Worm (Caenorhabditis elegans) whole organism, young adult: Measurements from ENCODE around the gene T01G1.2.
A peak's percentile ranks its signal among the peaks of the same experiment; 100 is the strongest.

Source experiments
- B0035.1 ChIP-seq: sonication (generic microtip); optimal IDR thresholded peaks from 2 replicates; lab custom pipeline; 2016; ENCODE audit warnings: missing genetic modification characterization, mild to moderate bottlenecking, missing compliant biosample characterization, missing genotype, missing genetic modification reagents
- C17E4.6 ChIP-seq: fragments of 200-800 bp; sonication (Bioruptor generic); IDR thresholded peaks from 2 replicates; pipeline ENCODE4 v1.3.6; 2022; ENCODE audit warnings: missing genetic modification reagents, missing genetic modification characterization, missing compliant biosample characterization
- F10E7.11 ChIP-seq: sonication (generic microtip); optimal IDR thresholded peaks from 2 replicates; lab custom pipeline; 2017; ENCODE audit warnings: mild to moderate bottlenecking, missing genetic modification characterization, moderate library complexity, missing compliant biosample characterization
- F23B12.7 ChIP-seq: sonication (generic microtip); optimal IDR thresholded peaks from 2 replicates; lab custom pipeline; 2017; ENCODE audit warnings: missing genetic modification characterization, mild to moderate bottlenecking, missing compliant biosample characterization, antibody characterized with exemption, moderate library complexity; ENCODE audit not compliant: insufficient read depth
- F52B5.7 ChIP-seq: sonication (generic microtip); optimal IDR thresholded peaks from 2 replicates; lab custom pipeline; 2016; ENCODE audit warnings: mild to moderate bottlenecking, missing genetic modification characterization, missing compliant biosample characterization
- F55B11.4 ChIP-seq: sonication (generic microtip); optimal IDR thresholded peaks from 2 replicates; lab custom pipeline; 2016; ENCODE audit warnings: missing compliant biosample characterization, missing genetic modification characterization, borderline replicate concordance; ENCODE audit not compliant: insufficient read depth
- Y67H2A.10 ChIP-seq: fragments of 200-800 bp; sonication (Bioruptor generic); conservative IDR thresholded peaks from 2 replicates; pipeline ENCODE4 v1.3.6; 2022; ENCODE audit warnings: missing genetic modification reagents, missing genetic modification characterization, missing compliant biosample characterization
- akir-1 ChIP-seq: fragments of 200-800 bp; sonication (Bioruptor generic); optimal IDR thresholded peaks from 2 replicates; lab custom pipeline; 2018; ENCODE audit warnings: mild to moderate bottlenecking, missing genetic modification characterization, moderate library complexity, missing compliant biosample characterization
- ama-1 ChIP-seq, 3 experiments: fragments of 150-350 bp in 1 of 3; sonication (generic microtip) in 2 of 3; optimal IDR thresholded peaks; 2 replicates each; lab custom pipeline; 2014 to 2018; ENCODE audit warnings: missing biosample characterization in 2 of 3, missing genetic modification characterization in 2 of 3, missing genetic modification reagents in 2 of 3
- aptf-2 ChIP-seq: fragments of 200-800 bp; sonication (Bioruptor generic); conservative IDR thresholded peaks from 2 replicates; pipeline ENCODE4 v1.3.6; 2022; ENCODE audit warnings: missing genetic modification reagents, missing genetic modification characterization, missing compliant biosample characterization
- attf-3 ChIP-seq: fragments of 200-800 bp; sonication (Bioruptor generic); conservative IDR thresholded peaks from 2 replicates; pipeline ENCODE4 v1.3.6; 2022; ENCODE audit warnings: missing genetic modification reagents, missing genetic modification characterization, missing compliant biosample characterization
- bed-1 ChIP-seq: fragments of 200-800 bp; sonication (Bioruptor generic); IDR thresholded peaks from 2 replicates; pipeline ENCODE4 v1.3.6; 2022; ENCODE audit warnings: missing genetic modification reagents, missing genetic modification characterization, missing compliant biosample characterization
- cebp-2 ChIP-seq: fragments of 200-800 bp; sonication (Bioruptor generic); IDR thresholded peaks from 2 replicates; pipeline ENCODE4 v1.3.6; 2022; ENCODE audit warnings: missing genetic modification characterization, missing compliant biosample characterization
- ceh-100 ChIP-seq: fragments of 200-800 bp; sonication (Bioruptor generic); IDR thresholded peaks from 2 replicates; pipeline ENCODE4 v1.3.6; 2022; ENCODE audit warnings: missing genetic modification reagents, missing genetic modification characterization, missing compliant biosample characterization
- dox-1 ChIP-seq: fragments of 200-800 bp; sonication (Bioruptor generic); IDR thresholded peaks from 2 replicates; pipeline ENCODE4 v1.3.6; 2022; ENCODE audit warnings: missing genetic modification reagents, missing genetic modification characterization, missing compliant biosample characterization
- dpff-1 ChIP-seq: sonication (generic microtip); optimal IDR thresholded peaks from 2 replicates; lab custom pipeline; 2017; ENCODE audit warnings: mild to moderate bottlenecking, missing genetic modification characterization, missing compliant biosample characterization
- egl-18 ChIP-seq: fragments of 200-800 bp; sonication (Bioruptor generic); IDR thresholded peaks from 2 replicates; pipeline ENCODE4 v1.3.6; 2022; ENCODE audit warnings: missing genetic modification reagents, missing genetic modification characterization, missing compliant biosample characterization
- hlh-12 ChIP-seq: sonication (generic microtip); optimal IDR thresholded peaks from 2 replicates; lab custom pipeline; 2016; ENCODE audit warnings: missing genetic modification characterization, missing compliant biosample characterization
- hlh-26 ChIP-seq: fragments of 200-800 bp; sonication (Bioruptor generic); conservative IDR thresholded peaks from 2 replicates; pipeline ENCODE4 v1.3.6; 2022; ENCODE audit warnings: missing genetic modification reagents, missing genetic modification characterization, missing compliant biosample characterization
- hrde-1 ChIP-seq: sonication (generic microtip); optimal IDR thresholded peaks from 2 replicates; lab custom pipeline; 2016; ENCODE audit warnings: missing genetic modification characterization, mild to moderate bottlenecking, missing compliant biosample characterization, moderate library complexity, missing genotype, missing genetic modification reagents, borderline replicate concordance
- let-607 ChIP-seq, 2 experiments: fragments of 200-800 bp in 1 of 2; sonication (Bioruptor generic) in 1 of 2; sonication (generic microtip) in 1 of 2; optimal IDR thresholded peaks; 2 replicates each; lab custom pipeline; 2016 to 2018; ENCODE audit warnings: mild to moderate bottlenecking in 2 of 2, missing compliant biosample characterization in 2 of 2, missing genetic modification characterization in 2 of 2, moderate library complexity in 2 of 2, missing genotype in 1 of 2
- lin-54 ChIP-seq: fragments of 200-800 bp; sonication (Bioruptor generic); optimal IDR thresholded peaks from 2 replicates; lab custom pipeline; 2018; ENCODE audit warnings: mild to moderate bottlenecking, missing genetic modification characterization, missing compliant biosample characterization
- lsl-1 ChIP-seq: fragments of 200-800 bp; sonication (Bioruptor generic); optimal IDR thresholded peaks from 2 replicates; lab custom pipeline; 2018; ENCODE audit warnings: mild to moderate bottlenecking, missing genetic modification characterization, moderate library complexity, missing compliant biosample characterization
- mcd-1 ChIP-seq: fragments of 200-800 bp; sonication (Bioruptor generic); IDR thresholded peaks from 2 replicates; pipeline ENCODE4 v1.3.6; 2022; ENCODE audit warnings: missing genetic modification reagents, missing genetic modification characterization, missing compliant biosample characterization
- mel-28 ChIP-seq: sonication (generic microtip); optimal IDR thresholded peaks from 2 replicates; lab custom pipeline; 2016; ENCODE audit warnings: borderline replicate concordance, mild to moderate bottlenecking, missing genetic modification characterization, missing compliant biosample characterization
- nhr-80 ChIP-seq: sonication (generic microtip); optimal IDR thresholded peaks from 2 replicates; lab custom pipeline; 2016; ENCODE audit warnings: missing genetic modification characterization, missing compliant biosample characterization
- rcor-1 ChIP-seq: fragments of 200-800 bp; sonication (Bioruptor generic); IDR thresholded peaks from 2 replicates; pipeline ENCODE4 v1.3.6; 2022; ENCODE audit warnings: missing genetic modification reagents, missing genetic modification characterization, missing compliant biosample characterization
- rpc-1 ChIP-seq, 2 experiments: fragments of 150-350 bp in 1 of 2; sonication (generic microtip) in 1 of 2; optimal IDR thresholded peaks; 2 replicates each; lab custom pipeline; 2014 to 2018; ENCODE audit warnings: missing biosample characterization in 1 of 2, missing genetic modification characterization in 1 of 2, missing genetic modification reagents in 1 of 2, missing genotype in 1 of 2
- sea-2 ChIP-seq: fragments of 200-800 bp; sonication (Bioruptor generic); IDR thresholded peaks from 2 replicates; pipeline ENCODE4 v1.3.6; 2022; ENCODE audit warnings: missing genetic modification characterization, missing compliant biosample characterization
- snpc-4 ChIP-seq, 5 experiments: fragments of 150-350 bp in 1 of 5; sonication (generic microtip) in 4 of 5; optimal IDR thresholded peaks; 2 replicates each; lab custom pipeline; 2014 to 2018; ENCODE audit warnings: missing genetic modification characterization in 5 of 5, missing biosample characterization in 3 of 5, antibody characterized with exemption in 2 of 5, mild to moderate bottlenecking in 2 of 5, missing compliant biosample characterization in 2 of 5, missing genotype in 2 of 5, moderate library complexity in 2 of 5, missing genetic modification reagents in 1 of 5
- somi-1 ChIP-seq: fragments of 200-800 bp; sonication (Bioruptor generic); optimal IDR thresholded peaks from 2 replicates; lab custom pipeline; 2018; ENCODE audit warnings: mild to moderate bottlenecking, missing genetic modification characterization, missing compliant biosample characterization
- unc-62 ChIP-seq: fragments of 150-350 bp; optimal IDR thresholded peaks from 2 replicates; lab custom pipeline; 2014; ENCODE audit warnings: missing biosample characterization, missing genetic modification reagents, missing genetic modification characterization
- zim-3 ChIP-seq: sonication (generic microtip); optimal IDR thresholded peaks from 2 replicates; lab custom pipeline; 2017; ENCODE audit warnings: mild to moderate bottlenecking, missing genetic modification characterization, moderate library complexity, missing compliant biosample characterization
- ztf-3 ChIP-seq: fragments of 200-800 bp; sonication (Bioruptor generic); optimal IDR thresholded peaks from 2 replicates; lab custom pipeline; 2018; ENCODE audit warnings: mild to moderate bottlenecking, missing genetic modification characterization, missing compliant biosample characterization
- ztf-6 ChIP-seq: fragments of 200-800 bp; sonication (Bioruptor generic); IDR thresholded peaks from 2 replicates; pipeline ENCODE4 v1.3.6; 2022; ENCODE audit warnings: missing genetic modification reagents, missing genetic modification characterization, missing compliant biosample characterization

The T01G1.2 gene

ce11 chrIV:11329269-11329668, 24.9 kb upstream of the T01G1.2 start, which contains the start of gene leo-1:
TSS of gene leo-1 (minus strand) at chrIV:11329369.
- no peak for TF ChIP-seq hlh-26
- no peak for TF ChIP-seq F10E7.11 (tag; lab: Kevin White, UChicago)
- TF ChIP-seq egl-18 (GFP tag; lab: Robert Waterston, UW) = no peak
- no peak for TF ChIP-seq bed-1 (GFP tag; lab: Robert Waterston, UW)
- TF ChIP-seq dpff-1 (tag; lab: Kevin White, UChicago) = no peak
- TF ChIP-seq rcor-1 (GFP tag; lab: Robert Waterston, UW) = no peak

- TF ChIP-seq rpc-1 (optimal IDR thresholded peaks at IDR 0.05; lab: Kevin White, UChicago) (no peak), rpc-1 (tag; optimal IDR thresholded peaks at IDR 0.05; lab: Kevin White, UChicago) (no peak), hlh-12 (tag; lab: Kevin White, UChicago) (no peak), lsl-1 (no peak), dox-1 (no peak), bed-1 (GFP tag; lab: Robert Waterston, UW) (no peak), cebp-2 (GFP tag; lab: Robert Waterston, UW) (no peak), ama-1 (optimal IDR thresholded peaks at IDR 0.05; lab: Kevin White, UChicago) (no peak), ama-1 (GFP tag; optimal IDR thresholded peaks at IDR 0.05; lab: Kevin White, UChicago) (peak in 1 of 2 experiments; percentile 73), F23B12.7 (tag; lab: Kevin White, UChicago) (no peak), ceh-100 (GFP tag; lab: Robert Waterston, UW) (no peak), unc-62 (GFP tag; lab: Kevin White, UChicago) (no peak), snpc-4 (GFP tag; optimal IDR thresholded peaks at IDR 0.05; lab: Kevin White, UChicago) (no peak), snpc-4 (tag; optimal IDR thresholded peaks at IDR 0.05; lab: Kevin White, UChicago) (no peak), hrde-1 (tag; lab: Kevin White, UChicago) (peak; percentile 45), zim-3 (tag; lab: Kevin White, UChicago) (no peak), mcd-1 (GFP tag; lab: Robert Waterston, UW) (no peak), lin-54 (GFP tag; lab: Kevin White, UChicago) (peak; percentile 5), F55B11.4 (no peak), akir-1 (GFP tag; lab: Kevin White, UChicago) (no peak), C17E4.6 (GFP tag; lab: Robert Waterston, UW) (no peak)
These were observed 21.5 kb upstream of the T01G1.2 start, which contains the start of gene sart-3 for ce11 chrIV:11332751-11333150. TSS of gene sart-3 (minus strand) at chrIV:11332969.

- no peak for TF ChIP-seq aptf-2 (GFP tag; lab: Robert Waterston, UW)
- no peak for TF ChIP-seq somi-1 (GFP tag; lab: Kevin White, UChicago)
- TF ChIP-seq Y67H2A.10 (GFP tag; lab: Robert Waterston, UW) = no peak
- TF ChIP-seq mel-28 (tag; lab: Kevin White, UChicago) = no peak
- TF ChIP-seq B0035.1 (tag; lab: Kevin White, UChicago) = no peak
- TF ChIP-seq ztf-6 (GFP tag; lab: Robert Waterston, UW) = no peak
- no peak for TF ChIP-seq rpc-1 (optimal IDR thresholded peaks at IDR 0.05; lab: Kevin White, UChicago)
- TF ChIP-seq rpc-1 (tag; optimal IDR thresholded peaks at IDR 0.05; lab: Kevin White, UChicago) = no peak
- TF ChIP-seq ztf-3 = no peak
- TF ChIP-seq hrde-1 (tag; lab: Kevin White, UChicago) = no peak
- TF ChIP-seq let-607 (tag; optimal IDR thresholded peaks at IDR 0.05; lab: Kevin White, UChicago) = no peak
- TF ChIP-seq F52B5.7 = no peak
- TF ChIP-seq sea-2 = no peak
- no peak for TF ChIP-seq rcor-1 (GFP tag; lab: Robert Waterston, UW)
- no peak for TF ChIP-seq ceh-100 (GFP tag; lab: Robert Waterston, UW)
- TF ChIP-seq attf-3 (GFP tag; lab: Robert Waterston, UW) = no peak
- no peak for TF ChIP-seq nhr-80
These were observed 18.0 kb upstream of the T01G1.2 start for ce11 chrIV:11336180-11336579.
